Worm (Caenorhabditis elegans) whole organism, mixed stage, embryonic: ENCODE data around the gene kcnl-1.

ENCODE experiments used
- M03D4.4 ChIP-seq: sonication (generic microtip); optimal IDR thresholded peaks from 2 replicates; lab custom pipeline; 2017; ENCODE audit warnings: mild to moderate bottlenecking, missing genetic modification characterization, missing compliant biosample characterization
- bed-3 ChIP-seq: fragments of 200-800 bp; sonication (Bioruptor generic); optimal IDR thresholded peaks from 3 replicates; lab custom pipeline; 2018; ENCODE audit warnings: mild to moderate bottlenecking, missing genetic modification characterization, moderate library complexity, missing compliant biosample characterization
- blmp-1 ChIP-seq: fragments of 150-350 bp; optimal IDR thresholded peaks from 2 replicates; lab custom pipeline; 2014; ENCODE audit warnings: missing biosample characterization, missing genetic modification characterization
- ceh-39 ChIP-seq: fragments of 150-350 bp; optimal IDR thresholded peaks from 2 replicates; lab custom pipeline; 2014; ENCODE audit warnings: missing biosample characterization, missing genetic modification characterization
- ceh-43 ChIP-seq: fragments of 200-800 bp; sonication (Bioruptor generic); optimal IDR thresholded peaks from 2 replicates; lab custom pipeline; 2018; ENCODE audit warnings: mild to moderate bottlenecking, missing genetic modification characterization, moderate library complexity, missing compliant biosample characterization
- ceh-83 ChIP-seq: fragments of 200-800 bp; sonication (Bioruptor generic); optimal IDR thresholded peaks from 2 replicates; lab custom pipeline; 2018; ENCODE audit warnings: mild to moderate bottlenecking, missing genetic modification characterization, missing compliant biosample characterization
- ces-1 ChIP-seq: fragments of 150-350 bp; optimal IDR thresholded peaks from 2 replicates; lab custom pipeline; 2014; ENCODE audit warnings: missing biosample characterization, missing genetic modification reagents, missing genetic modification characterization
- cnd-1 ChIP-seq: fragments of 200-800 bp; sonication (Bioruptor generic); optimal IDR thresholded peaks from 2 replicates; lab custom pipeline; 2018; ENCODE audit warnings: mild to moderate bottlenecking, missing genetic modification characterization, missing compliant biosample characterization
- drap-1 ChIP-seq: fragments of 200-800 bp; sonication (Bioruptor generic); optimal IDR thresholded peaks from 3 replicates; lab custom pipeline; 2018; ENCODE audit warnings: mild to moderate bottlenecking, missing genetic modification characterization, missing compliant biosample characterization
- elt-1 ChIP-seq: sonication (generic microtip); optimal IDR thresholded peaks from 2 replicates; lab custom pipeline; 2017; ENCODE audit warnings: missing genetic modification characterization, mild to moderate bottlenecking, missing compliant biosample characterization, antibody characterized with exemption, moderate library complexity, borderline replicate concordance; ENCODE audit not compliant: insufficient read depth
- elt-3 ChIP-seq: fragments of 150-350 bp; optimal IDR thresholded peaks from 2 replicates; lab custom pipeline; 2014; ENCODE audit warnings: missing biosample characterization, missing genetic modification characterization
- flh-1 ChIP-seq: fragments of 200-800 bp; sonication (Bioruptor generic); optimal IDR thresholded peaks from 2 replicates; lab custom pipeline; 2018; ENCODE audit warnings: mild to moderate bottlenecking, missing genetic modification characterization, moderate library complexity, missing compliant biosample characterization
- ham-2 ChIP-seq: fragments of 200-800 bp; sonication (Bioruptor generic); optimal IDR thresholded peaks from 2 replicates; lab custom pipeline; 2018; ENCODE audit warnings: mild to moderate bottlenecking, missing genetic modification characterization, missing compliant biosample characterization
- hlh-1 ChIP-seq: fragments of 150-350 bp; optimal IDR thresholded peaks from 2 replicates; lab custom pipeline; 2014; ENCODE audit warnings: missing biosample characterization, missing genetic modification reagents, missing genetic modification characterization
- lin-13 ChIP-seq: fragments of 150-350 bp; optimal IDR thresholded peaks from 2 replicates; lab custom pipeline; 2014; ENCODE audit warnings: missing biosample characterization, missing genetic modification characterization
- lin-32 ChIP-seq: fragments of 200-800 bp; sonication (Bioruptor generic); optimal IDR thresholded peaks from 2 replicates; lab custom pipeline; 2018; ENCODE audit warnings: mild to moderate bottlenecking, missing genetic modification characterization, missing compliant biosample characterization
- lsy-2 ChIP-seq: fragments of 150-350 bp; optimal IDR thresholded peaks from 2 replicates; lab custom pipeline; 2014; ENCODE audit warnings: missing biosample characterization, missing genetic modification characterization
- mab-5 ChIP-seq: fragments of 150-350 bp; optimal IDR thresholded peaks from 2 replicates; lab custom pipeline; 2014; ENCODE audit warnings: missing biosample characterization, missing genetic modification characterization
- mep-1 ChIP-seq: fragments of 150-350 bp; optimal IDR thresholded peaks from 2 replicates; lab custom pipeline; 2017; ENCODE audit warnings: missing biosample characterization, missing genetic modification reagents, missing genetic modification characterization, inconsistent platforms
- mls-2 ChIP-seq: sonication (generic microtip); optimal IDR thresholded peaks from 2 replicates; lab custom pipeline; 2016; ENCODE audit warnings: mild to moderate bottlenecking, missing genetic modification characterization, moderate library complexity, missing compliant biosample characterization
- nhr-12 ChIP-seq: fragments of 150-350 bp; optimal IDR thresholded peaks from 2 replicates; lab custom pipeline; 2014; ENCODE audit warnings: missing biosample characterization, missing genetic modification characterization
- nhr-2 ChIP-seq: fragments of 150-350 bp; optimal IDR thresholded peaks from 2 replicates; lab custom pipeline; 2014; ENCODE audit warnings: missing biosample characterization, missing genetic modification characterization
- nhr-237 ChIP-seq: fragments of 150-350 bp; optimal IDR thresholded peaks from 2 replicates; lab custom pipeline; 2014; ENCODE audit warnings: missing biosample characterization, missing genetic modification characterization
- nhr-28 ChIP-seq: fragments of 150-350 bp; optimal IDR thresholded peaks from 2 replicates; lab custom pipeline; 2014; ENCODE audit warnings: missing biosample characterization, missing genetic modification characterization
- nhr-76 ChIP-seq: sonication (generic microtip); optimal IDR thresholded peaks from 2 replicates; lab custom pipeline; 2017; ENCODE audit warnings: missing biosample characterization, missing genetic modification characterization
- pha-4 ChIP-seq: fragments of 150-350 bp; optimal IDR thresholded peaks from 2 replicates; lab custom pipeline; 2018; ENCODE audit warnings: missing biosample characterization, missing genetic modification reagents, missing genetic modification characterization
- sem-2 ChIP-seq: fragments of 200-800 bp; sonication (Bioruptor generic); optimal IDR thresholded peaks from 2 replicates; lab custom pipeline; 2018; ENCODE audit warnings: mild to moderate bottlenecking, missing genetic modification characterization, missing compliant biosample characterization
- snpc-4 ChIP-seq: fragments of 150-350 bp; optimal IDR thresholded peaks from 2 replicates; lab custom pipeline; 2014; ENCODE audit warnings: missing biosample characterization, missing genetic modification characterization
- sptf-1 ChIP-seq: sonication (generic microtip); optimal IDR thresholded peaks from 2 replicates; lab custom pipeline; 2017; ENCODE audit warnings: mild to moderate bottlenecking, missing genetic modification characterization, moderate library complexity, missing compliant biosample characterization
- tbx-8 ChIP-seq: fragments of 200-800 bp; sonication (Bioruptor generic); optimal IDR thresholded peaks from 2 replicates; lab custom pipeline; 2018; ENCODE audit warnings: mild to moderate bottlenecking, missing genetic modification characterization, moderate library complexity, missing compliant biosample characterization
- unc-120 ChIP-seq: sonication (generic microtip); optimal IDR thresholded peaks from 2 replicates; lab custom pipeline; 2017; ENCODE audit warnings: missing genetic modification characterization, missing compliant biosample characterization; ENCODE audit not compliant: poor library complexity, severe bottlenecking
- unc-39 ChIP-seq: fragments of 150-350 bp; optimal IDR thresholded peaks from 2 replicates; lab custom pipeline; 2014; ENCODE audit warnings: missing biosample characterization, missing genetic modification characterization
- unc-62 ChIP-seq: fragments of 150-350 bp; optimal IDR thresholded peaks from 2 replicates; lab custom pipeline; 2014; ENCODE audit warnings: missing biosample characterization, missing genetic modification reagents, missing genetic modification characterization
- zip-8 ChIP-seq: fragments of 150-350 bp; optimal IDR thresholded peaks from 2 replicates; lab custom pipeline; 2014; ENCODE audit warnings: missing biosample characterization, missing genetic modification characterization
- ztf-11 ChIP-seq: fragments of 150-350 bp; optimal IDR thresholded peaks from 2 replicates; lab custom pipeline; 2014; ENCODE audit warnings: missing biosample characterization, missing genetic modification characterization

kcnl-1 gene

ce11 chrV:19643015-19643414, 77.8 kb downstream of the kcnl-1 start:
- TF ChIP-seq zip-8 (tag; lab: Kevin White, UChicago) (no peak), elt-1 (tag; lab: Kevin White, UChicago) (peak; percentile 42), pha-4 (peak; percentile 95), elt-3 (tag; lab: Kevin White, UChicago) (peak; percentile 44), ceh-83 (GFP tag; lab: Kevin White, UChicago) (peak; percentile 99), sptf-1 (tag; lab: Kevin White, UChicago) (peak; percentile 99), nhr-28 (tag; lab: Kevin White, UChicago) (peak; percentile 87), unc-62 (peak; percentile 72), snpc-4 (tag; lab: Kevin White, UChicago) (no peak), cnd-1 (tag; lab: Kevin White, UChicago) (peak; percentile 98), flh-1 (GFP tag; lab: Kevin White, UChicago) (peak; percentile 97), hlh-1 (tag; lab: Kevin White, UChicago) (peak; percentile 51), M03D4.4 (tag; lab: Kevin White, UChicago) (peak; percentile 98), sem-2 (GFP tag; lab: Kevin White, UChicago) (peak; percentile 96), blmp-1 (no peak), ztf-11 (tag; lab: Kevin White, UChicago) (peak; percentile 93), mab-5 (tag; lab: Kevin White, UChicago) (no peak), nhr-2 (tag; lab: Kevin White, UChicago) (no peak), drap-1 (GFP tag; lab: Kevin White, UChicago) (peak; percentile 100), ham-2 (GFP tag; lab: Kevin White, UChicago) (peak; percentile 99), ceh-43 (GFP tag; lab: Kevin White, UChicago) (peak; percentile 97), tbx-8 (peak; percentile 97), lin-13 (tag; lab: Kevin White, UChicago) (peak; percentile 96), nhr-12 (tag; lab: Kevin White, UChicago) (peak; percentile 49), unc-120 (tag; lab: Kevin White, UChicago) (peak; percentile 98), ces-1 (GFP tag; lab: Kevin White, UChicago) (peak; percentile 64), nhr-76 (tag; lab: Kevin White, UChicago) (peak; percentile 9), unc-39 (peak; percentile 56), ceh-39 (tag; lab: Kevin White, UChicago) (peak; percentile 19), lsy-2 (tag; lab: Kevin White, UChicago) (peak; percentile 82), mls-2 (tag; lab: Kevin White, UChicago) (peak; percentile 99), lin-32 (peak; percentile 98), bed-3 (peak; percentile 95), nhr-237 (peak; percentile 63), mep-1 (peak; percentile 90)

- TF ChIP-seq nhr-237 (no peak), nhr-2 (tag; lab: Kevin White, UChicago) (no peak), zip-8 (tag; lab: Kevin White, UChicago) (no peak), hlh-1 (tag; lab: Kevin White, UChicago) (no peak), bed-3 (no peak), unc-120 (tag; lab: Kevin White, UChicago) (no peak), lin-13 (tag; lab: Kevin White, UChicago) (peak; percentile 48), drap-1 (GFP tag; lab: Kevin White, UChicago) (no peak), lsy-2 (tag; lab: Kevin White, UChicago) (peak; percentile 96), ceh-39 (tag; lab: Kevin White, UChicago) (peak; percentile 83), ces-1 (GFP tag; lab: Kevin White, UChicago) (peak; percentile 82), lin-32 (no peak), nhr-12 (tag; lab: Kevin White, UChicago) (no peak), unc-39 (no peak), unc-62 (no peak), cnd-1 (tag; lab: Kevin White, UChicago) (no peak), mab-5 (tag; lab: Kevin White, UChicago) (no peak), tbx-8 (no peak), sptf-1 (tag; lab: Kevin White, UChicago) (no peak)
These were observed 78.7 kb downstream of the kcnl-1 start, which contains the start of the genes Y43F8C.7 and mrps-28 for ce11 chrV:19643903-19644302. TSS of gene Y43F8C.7 (minus strand) at chrV:19644030. TSS of gene mrps-28 (plus strand) at chrV:19644239.

- TF ChIP-seq lsy-2 (tag; lab: Kevin White, UChicago), result no peak
- TF ChIP-seq M03D4.4 (tag; lab: Kevin White, UChicago), result no peak
- TF ChIP-seq elt-3 (tag; lab: Kevin White, UChicago), result no peak
These were observed 80.5 kb downstream of the kcnl-1 start, which contains the start of gene Y43F8C.9 for ce11 chrV:19645572-19646155. TSS of gene Y43F8C.9 (plus strand) at chrV:19646105.
